Fruit fly (Drosophila melanogaster): ENCODE measurements around the gene Nplp2.

Nplp2 gene

DNA sequence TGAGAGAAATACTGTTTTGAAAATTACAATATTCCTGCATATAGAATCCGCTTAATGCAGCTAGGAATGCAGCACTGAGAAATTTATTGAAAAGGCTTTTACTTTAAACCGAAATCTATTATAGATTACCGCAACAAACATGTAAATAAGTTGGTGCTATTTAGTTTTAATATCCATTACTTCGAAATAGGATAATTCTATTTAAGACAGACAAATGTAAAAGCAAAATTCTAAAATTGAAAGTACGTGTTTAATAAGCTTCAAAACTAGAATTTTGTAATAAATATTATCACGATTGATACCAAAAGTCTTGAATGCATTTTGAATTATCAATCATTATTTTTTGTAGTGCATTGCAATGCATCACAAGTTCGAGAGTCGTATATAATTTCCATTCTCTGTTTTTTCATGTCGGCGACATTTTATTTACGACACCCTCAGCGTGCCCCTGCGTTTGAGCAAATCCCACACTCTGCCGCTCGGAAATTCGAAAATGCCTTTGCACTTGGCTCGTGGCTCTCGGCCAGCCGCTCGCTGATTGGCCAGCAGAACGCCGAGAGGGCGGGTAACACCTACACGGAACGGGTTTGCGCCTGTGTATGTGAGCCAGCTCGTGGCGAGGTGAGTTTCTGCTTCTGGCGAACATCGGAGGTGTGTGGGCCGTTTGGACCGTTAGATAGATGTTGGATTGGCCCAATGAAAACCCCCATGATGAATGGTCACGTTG is 47.1 kb downstream of the Nplp2 start:
- no peak for TF ChIP-seq vri (GFP tag; optimal IDR thresholded peaks at IDR 0.05)
- TF ChIP-seq CG11902 (GFP tag; optimal IDR thresholded peaks at IDR 0.05) = no peak
- peak; percentile 68 for TF ChIP-seq Eip78C (GFP tag)
- TF ChIP-seq CG1621 (tag; optimal IDR thresholded peaks at IDR 0.05) = no peak
- TF ChIP-seq OdsH (GFP tag; optimal IDR thresholded peaks at IDR 0.05) = no peak
- no peak for TF ChIP-seq CG9139 (GFP tag; optimal IDR thresholded peaks at IDR 0.05)
- TF ChIP-seq CG15336 (GFP tag; IDR thresholded peaks at IDR 0.05) = no peak
- TF ChIP-seq topi (GFP tag; optimal IDR thresholded peaks at IDR 0.05) = peak; percentile 20
- no peak for TF ChIP-seq Ets96B (tag; optimal IDR thresholded peaks at IDR 0.05)
- TF ChIP-seq CG10631 (GFP tag; optimal IDR thresholded peaks at IDR 0.05) = peak; percentile 5
- TF ChIP-seq spab (GFP tag; optimal IDR thresholded peaks at IDR 0.05) = no peak
- peak; percentile 21 for TF ChIP-seq svp (GFP tag)
- no peak for TF ChIP-seq Sox14 (GFP tag; optimal IDR thresholded peaks at IDR 0.05)
- TF ChIP-seq CG8319 (GFP tag; optimal IDR thresholded peaks at IDR 0.05) = no peak
- no peak for TF ChIP-seq net (GFP tag; optimal IDR thresholded peaks at IDR 0.05)
- no peak for TF ChIP-seq Blimp-1 (GFP tag; optimal IDR thresholded peaks at IDR 0.05)
- TF ChIP-seq Lpt (GFP tag; optimal IDR thresholded peaks at IDR 0.05) = no peak
- TF ChIP-seq Ets21C (GFP tag; optimal IDR thresholded peaks at IDR 0.05) = no peak
- TF ChIP-seq CG3032 (tag; optimal IDR thresholded peaks at IDR 0.05) = no peak
- TF ChIP-seq Sox15 (GFP tag; optimal IDR thresholded peaks at IDR 0.05) = no peak
- TF ChIP-seq CG31627 (GFP tag; optimal IDR thresholded peaks at IDR 0.05) = no peak
- no peak for TF ChIP-seq CG6276 (GFP tag; optimal IDR thresholded peaks at IDR 0.05)
- peak; percentile 8 for TF ChIP-seq CG3919 (GFP tag; optimal IDR thresholded peaks at IDR 0.05)
- TF ChIP-seq CG8119 (GFP tag; IDR thresholded peaks at IDR 0.05) = no peak
- no peak for TF ChIP-seq CG7368 (GFP tag; optimal IDR thresholded peaks at IDR 0.05)
- TF ChIP-seq fd59A (GFP tag; optimal IDR thresholded peaks at IDR 0.05) = no peak
- peak; percentile 39 for TF ChIP-seq esn (GFP tag; optimal IDR thresholded peaks at IDR 0.05)
- no peak for TF ChIP-seq salr (GFP tag; optimal IDR thresholded peaks at IDR 0.05)
- no peak for TF ChIP-seq lz (GFP tag; optimal IDR thresholded peaks at IDR 0.05)
- no peak for TF ChIP-seq CG6854 (GFP tag; optimal IDR thresholded peaks at IDR 0.05)
- TF ChIP-seq Met (GFP tag; optimal IDR thresholded peaks at IDR 0.05) = peak; percentile 8
- TF ChIP-seq CG11762 (GFP tag; optimal IDR thresholded peaks at IDR 0.05; ENCODE audit: insufficient read depth) = no peak
- no peak for TF ChIP-seq CG6792 (GFP tag; optimal IDR thresholded peaks at IDR 0.05)
- TF ChIP-seq CG6163 (GFP tag; IDR thresholded peaks at IDR 0.05) = no peak
- no peak for TF ChIP-seq Hr39 (GFP tag; optimal IDR thresholded peaks at IDR 0.05)
- no peak for TF ChIP-seq Gug (GFP tag; IDR thresholded peaks at IDR 0.05)
- TF ChIP-seq acj6 (GFP tag; optimal IDR thresholded peaks at IDR 0.05) = no peak
- TF ChIP-seq pdm3 (GFP tag; optimal IDR thresholded peaks at IDR 0.05) = no peak
- TF ChIP-seq fkh (GFP tag; optimal IDR thresholded peaks at IDR 0.05) = no peak
